Fruit fly (Drosophila melanogaster) whole organism, embryonic: Measurements from ENCODE around the gene CG9961.

Experiments used
- C15 ChIP-seq: fragments of 200-800 bp; sonication (Bioruptor generic); IDR thresholded peaks from 3 replicates; pipeline ENCODE4 v1.3.6; 2022; ENCODE audit warnings: missing biosample characterization, missing genetic modification characterization
- CG11504 ChIP-seq: fragments of 200-800 bp; sonication (Bioruptor generic); optimal IDR thresholded peaks from 3 replicates; lab custom pipeline; 2019; ENCODE audit warnings: missing biosample characterization, mild to moderate bottlenecking, missing genetic modification characterization, moderate library complexity
- CG11696 ChIP-seq: fragments of 200-800 bp; sonication (Bioruptor generic); IDR thresholded peaks from 2 replicates; pipeline ENCODE4 v1.3.6; 2022; ENCODE audit warnings: missing biosample characterization, missing genetic modification characterization
- CG12071 ChIP-seq: fragments of 200-800 bp; sonication (Bioruptor generic); optimal IDR thresholded peaks from 3 replicates; lab custom pipeline; 2018; ENCODE audit warnings: missing biosample characterization, mild to moderate bottlenecking, missing genetic modification characterization
- CG12155 ChIP-seq: fragments of 200-800 bp; sonication (Bioruptor generic); optimal IDR thresholded peaks from 3 replicates; lab custom pipeline; 2016; ENCODE audit warnings: missing biosample characterization, missing genetic modification characterization
- CG12744 ChIP-seq: fragments of 200-800 bp; sonication (Bioruptor generic); optimal IDR thresholded peaks from 2 replicates; lab custom pipeline; 2016; ENCODE audit warnings: missing biosample characterization, missing genetic modification characterization
- CG15073 ChIP-seq: fragments of 200-800 bp; sonication (Bioruptor generic); optimal IDR thresholded peaks from 2 replicates; lab custom pipeline; 2016; ENCODE audit warnings: missing biosample characterization, missing genetic modification characterization
- CG1529 ChIP-seq: fragments of 200-800 bp; sonication (Bioruptor generic); optimal IDR thresholded peaks from 3 replicates; lab custom pipeline; 2018; ENCODE audit warnings: missing biosample characterization, missing genetic modification characterization
- CG15601 ChIP-seq: fragments of 200-800 bp; sonication (Bioruptor generic); optimal IDR thresholded peaks from 3 replicates; lab custom pipeline; 2019; ENCODE audit warnings: missing biosample characterization, mild to moderate bottlenecking, missing genetic modification characterization, moderate library complexity
- CG1603 ChIP-seq: fragments of 200-800 bp; sonication (Bioruptor generic); optimal IDR thresholded peaks from 2 replicates; lab custom pipeline; 2019; ENCODE audit warnings: missing biosample characterization, mild to moderate bottlenecking, missing genetic modification characterization, moderate library complexity
- CG17802 ChIP-seq: fragments of 200-800 bp; sonication (Bioruptor generic); optimal IDR thresholded peaks from 2 replicates; lab custom pipeline; 2018; ENCODE audit warnings: missing biosample characterization, mild to moderate bottlenecking, missing genetic modification characterization, moderate library complexity
- CG2129 ChIP-seq: fragments of 200-800 bp; sonication (Bioruptor generic); IDR thresholded peaks from 2 replicates; pipeline ENCODE4 v1.3.6; 2022; ENCODE audit warnings: missing biosample characterization, missing genetic modification characterization; ENCODE audit not compliant: partially characterized antibody
- CG33213 ChIP-seq: fragments of 200-800 bp; sonication (Bioruptor generic); optimal IDR thresholded peaks from 3 replicates; lab custom pipeline; 2016; ENCODE audit warnings: missing biosample characterization, missing genetic modification characterization
- CG4360 ChIP-seq: fragments of 200-800 bp; sonication (Bioruptor generic); IDR thresholded peaks from 2 replicates; pipeline ENCODE4 v1.3.6; 2022; ENCODE audit warnings: missing biosample characterization, missing genetic modification characterization
- CG4707 ChIP-seq: fragments of 200-800 bp; sonication (Bioruptor generic); optimal IDR thresholded peaks from 2 replicates; lab custom pipeline; 2018; ENCODE audit warnings: missing biosample characterization, mild to moderate bottlenecking, missing genetic modification characterization, moderate library complexity
- CG6272 ChIP-seq: fragments of 200-800 bp; sonication (Bioruptor generic); IDR thresholded peaks from 2 replicates; pipeline ENCODE4 v1.3.6; 2022; ENCODE audit warnings: missing biosample characterization, missing genetic modification characterization
- Camta ChIP-seq: fragments of 200-800 bp; sonication (Bioruptor generic); optimal IDR thresholded peaks from 2 replicates; lab custom pipeline; 2016; ENCODE audit warnings: missing biosample characterization, missing genetic modification characterization
- D ChIP-seq, 2 experiments: fragments of 200-800 bp in 1 of 2; fragments of >200 bp in 1 of 2; sonication (Bioruptor generic) in 1 of 2; optimal IDR thresholded peaks; 2 replicates in 1 of 2; 3 replicates in 1 of 2; lab custom pipeline; 2017; ENCODE audit warnings: mild to moderate bottlenecking in 1 of 2, missing biosample characterization in 1 of 2, missing genetic modification characterization in 1 of 2, missing genetic modification reagents in 1 of 2
- Dad ChIP-seq: fragments of 200-800 bp; sonication (Bioruptor generic); optimal IDR thresholded peaks from 3 replicates; lab custom pipeline; 2016; ENCODE audit warnings: missing biosample characterization, missing genetic modification characterization
- Dbx ChIP-seq: fragments of 200-800 bp; sonication (Bioruptor generic); IDR thresholded peaks from 3 replicates; pipeline ENCODE4 v1.3.6; 2022; ENCODE audit warnings: missing biosample characterization, missing genetic modification characterization
- Dip3 ChIP-seq: fragments of 200-800 bp; sonication (Bioruptor generic); optimal IDR thresholded peaks from 3 replicates; lab custom pipeline; 2016; ENCODE audit warnings: missing biosample characterization, missing genetic modification characterization
- Doc3 ChIP-seq: fragments of 200-800 bp; sonication (Bioruptor generic); IDR thresholded peaks from 3 replicates; pipeline ENCODE4 v1.3.6; 2022; ENCODE audit warnings: missing biosample characterization, missing genetic modification characterization; ENCODE audit not compliant: partially characterized antibody
- Fer1 ChIP-seq: fragments of 200-800 bp; sonication (Bioruptor generic); optimal IDR thresholded peaks from 2 replicates; lab custom pipeline; 2017; ENCODE audit warnings: missing biosample characterization, mild to moderate bottlenecking, missing genetic modification characterization
- Hand ChIP-seq: fragments of 200-800 bp; sonication (Bioruptor generic); optimal IDR thresholded peaks from 2 replicates; lab custom pipeline; 2017; ENCODE audit warnings: mild to moderate bottlenecking, missing biosample characterization, missing genetic modification reagents, missing genetic modification characterization
- Hey ChIP-seq: fragments of 200-800 bp; sonication (Bioruptor generic); optimal IDR thresholded peaks from 3 replicates; lab custom pipeline; 2018; ENCODE audit warnings: missing biosample characterization, mild to moderate bottlenecking, missing genetic modification characterization
- Hsf ChIP-seq: fragments of 200-800 bp; sonication (Bioruptor generic); optimal IDR thresholded peaks from 3 replicates; lab custom pipeline; 2016; ENCODE audit warnings: missing biosample characterization, missing genetic modification characterization
- Max ChIP-seq: fragments of 200-800 bp; sonication (Bioruptor generic); optimal IDR thresholded peaks from 2 replicates; lab custom pipeline; 2016; ENCODE audit warnings: missing biosample characterization, mild to moderate bottlenecking, missing genetic modification characterization
- Med ChIP-seq: fragments of 200-800 bp; sonication (Bioruptor generic); peaks from one replicate; lab custom pipeline; 2016; ENCODE audit warnings: missing biosample characterization, missing genetic modification characterization, mild to moderate bottlenecking, inconsistent platforms, moderate library complexity
- Mrtf ChIP-seq: fragments of 200-800 bp; sonication (Bioruptor generic); IDR thresholded peaks from 3 replicates; pipeline ENCODE4 v1.3.6; 2022; ENCODE audit warnings: missing biosample characterization, missing genetic modification characterization
- NC2β ChIP-seq: fragments of 200-800 bp; sonication (Bioruptor generic); optimal IDR thresholded peaks from 2 replicates; lab custom pipeline; 2016; ENCODE audit warnings: missing biosample characterization, missing genetic modification characterization
- NFAT ChIP-seq: fragments of 200-800 bp; sonication (Bioruptor generic); IDR thresholded peaks from 2 replicates; pipeline ENCODE4 v1.3.6; 2022; ENCODE audit warnings: missing biosample characterization, missing genetic modification characterization
- Nf-YB ChIP-seq: fragments of 200-800 bp; sonication (Bioruptor generic); optimal IDR thresholded peaks from 3 replicates; lab custom pipeline; 2019; ENCODE audit warnings: missing biosample characterization, mild to moderate bottlenecking, missing genetic modification characterization, moderate library complexity
- Oaz ChIP-seq: fragments of 200-800 bp; sonication (Bioruptor generic); IDR thresholded peaks from 2 replicates; pipeline ENCODE4 v1.3.6; 2022; ENCODE audit warnings: missing biosample characterization, missing genetic modification characterization
- Opbp ChIP-seq: fragments of 200-800 bp; sonication (Bioruptor generic); IDR thresholded peaks from 3 replicates; pipeline ENCODE4 v1.3.6; 2022; ENCODE audit warnings: missing biosample characterization, missing genetic modification characterization; ENCODE audit not compliant: partially characterized antibody
- Optix ChIP-seq: fragments of 200-800 bp; sonication (Bioruptor generic); IDR thresholded peaks from 3 replicates; pipeline ENCODE4 v1.3.6; 2022; ENCODE audit warnings: missing biosample characterization, missing genetic modification characterization
- Pdp1 ChIP-seq, 2 experiments: fragments of 200-800 bp; sonication (Bioruptor generic); optimal IDR thresholded peaks; 3 replicates each; lab custom pipeline; 2016; ENCODE audit warnings: missing biosample characterization in 2 of 2, missing genetic modification characterization in 2 of 2, mild to moderate bottlenecking in 1 of 2, moderate library complexity in 1 of 2
- bbx ChIP-seq: fragments of 200-800 bp; sonication (Bioruptor generic); IDR thresholded peaks from 2 replicates; pipeline ENCODE4 v1.3.6; 2022; ENCODE audit warnings: missing biosample characterization, missing genetic modification characterization; ENCODE audit not compliant: partially characterized antibody
- cas ChIP-seq: fragments of 200-800 bp; sonication (Bioruptor generic); IDR thresholded peaks from 2 replicates; pipeline ENCODE4 v1.3.6; 2022; ENCODE audit warnings: missing biosample characterization, missing genetic modification characterization
- caup ChIP-seq: fragments of 200-800 bp; sonication (Bioruptor generic); optimal IDR thresholded peaks from 3 replicates; lab custom pipeline; 2017; ENCODE audit warnings: missing biosample characterization, mild to moderate bottlenecking, missing genetic modification characterization, moderate library complexity; ENCODE audit not compliant: severe bottlenecking
- cg ChIP-seq: fragments of 200-800 bp; sonication (Bioruptor generic); optimal IDR thresholded peaks from 3 replicates; lab custom pipeline; 2019; ENCODE audit warnings: missing biosample characterization, mild to moderate bottlenecking, missing genetic modification characterization, moderate library complexity
- croc ChIP-seq: fragments of 200-800 bp; sonication (Bioruptor generic); conservative IDR thresholded peaks from 3 replicates; pipeline ENCODE4 v1.3.6; 2022; ENCODE audit warnings: missing biosample characterization, missing genetic modification characterization
- danr ChIP-seq: fragments of 200-800 bp; sonication (Bioruptor generic); IDR thresholded peaks from 2 replicates; pipeline ENCODE4 v1.3.6; 2022; ENCODE audit warnings: missing biosample characterization, missing genetic modification characterization
- dysf ChIP-seq: fragments of 200-800 bp; sonication (Bioruptor generic); IDR thresholded peaks from 3 replicates; pipeline ENCODE4 v1.3.6; 2022; ENCODE audit warnings: missing biosample characterization, missing genetic modification characterization
- fd64A ChIP-seq: fragments of 200-800 bp; sonication (Bioruptor generic); optimal IDR thresholded peaks from 3 replicates; lab custom pipeline; 2018; ENCODE audit warnings: missing biosample characterization, mild to moderate bottlenecking, missing genetic modification characterization
- jigr1 ChIP-seq: fragments of 200-800 bp; sonication (Bioruptor generic); IDR thresholded peaks from 3 replicates; pipeline ENCODE4 v1.3.6; 2022; ENCODE audit warnings: missing biosample characterization, missing genetic modification characterization
- pros ChIP-seq: fragments of 200-800 bp; sonication (Bioruptor generic); optimal IDR thresholded peaks from 3 replicates; lab custom pipeline; 2019; ENCODE audit warnings: missing biosample characterization, mild to moderate bottlenecking, missing genetic modification characterization, moderate library complexity
- repo ChIP-seq: fragments of 200-800 bp; sonication (Bioruptor generic); optimal IDR thresholded peaks from 2 replicates; lab custom pipeline; 2016; ENCODE audit warnings: missing biosample characterization, missing genetic modification characterization
- salm ChIP-seq: fragments of 200-800 bp; sonication (Bioruptor generic); optimal IDR thresholded peaks from 2 replicates; lab custom pipeline; 2018; ENCODE audit warnings: missing biosample characterization, mild to moderate bottlenecking, missing genetic modification characterization
- tup ChIP-seq: fragments of 200-800 bp; sonication (Bioruptor generic); optimal IDR thresholded peaks from 2 replicates; lab custom pipeline; 2016; ENCODE audit warnings: missing biosample characterization, mild to moderate bottlenecking, missing genetic modification characterization, moderate library complexity
- twi ChIP-seq: fragments of 200-800 bp; optimal IDR thresholded peaks from 2 replicates; lab custom pipeline; 2019; ENCODE audit warnings: missing biosample characterization, mild to moderate bottlenecking, missing genetic modification characterization, moderate library complexity

The CG9961 gene

dm6 chr2L:2751904-2752459 lies 7.2 kb upstream of the CG9961 start, which contains the start of gene Bacc (continued):
- TF ChIP-seq tup (GFP tag; lab: Kevin White, UChicago) (peak; percentile 60), Mrtf (GFP tag; lab: Robert Waterston, UW) (no peak), jigr1 (GFP tag; lab: Robert Waterston, UW) (no peak), croc (GFP tag; lab: Robert Waterston, UW) (peak; percentile 38; the same call in 2 of the 3 replicates), Dip3 (GFP tag; lab: Kevin White, UChicago) (peak; percentile 87), CG6272 (GFP tag; lab: Robert Waterston, UW) (peak; percentile 50), Dbx (GFP tag; lab: Robert Waterston, UW) (no peak), CG2129 (GFP tag; lab: Robert Waterston, UW) (no peak), CG11696 (no peak), bbx (GFP tag; lab: Robert Waterston, UW) (no peak), Opbp (GFP tag; lab: Robert Waterston, UW) (no peak), cas (GFP tag; lab: Robert Waterston, UW) (no peak), Med (GFP tag; lab: Kevin White, UChicago) (peak; percentile 97), Max (GFP tag; lab: Kevin White, UChicago) (peak; percentile 84), Hsf (peak; percentile 89), CG11504 (tag; lab: Kevin White, UChicago) (peak; percentile 94), Fer1 (GFP tag; lab: Kevin White, UChicago) (peak; percentile 91), CG4707 (GFP tag; lab: Kevin White, UChicago) (no peak), repo (GFP tag; lab: Kevin White, UChicago) (peak; percentile 86), NC2β (GFP tag; lab: Kevin White, UChicago) (peak; percentile 81), Hey (tag; lab: Kevin White, UChicago) (peak; percentile 59), pros (GFP tag; lab: Kevin White, UChicago) (peak; percentile 63), C15 (GFP tag; lab: Robert Waterston, UW) (no peak), CG12071 (GFP tag; lab: Kevin White, UChicago) (peak; percentile 66), Doc3 (no peak), twi (peak; percentile 38), Pdp1 (GFP tag; optimal IDR thresholded peaks at IDR 0.05; lab: Kevin White, UChicago) (peak; percentile 73 to 87), Optix (GFP tag; lab: Robert Waterston, UW) (no peak), CG17802 (tag; lab: Kevin White, UChicago) (peak; percentile 21), D (optimal IDR thresholded peaks at IDR 0.05; lab: Kevin White, UChicago) (no peak), D (GFP tag; optimal IDR thresholded peaks at IDR 0.05; lab: Kevin White, UChicago) (peak; percentile 90), Dad (GFP tag; lab: Kevin White, UChicago) (peak; percentile 75), CG12744 (GFP tag; lab: Kevin White, UChicago) (peak; percentile 65), CG4360 (GFP tag; lab: Robert Waterston, UW) (no peak), salm (tag; lab: Kevin White, UChicago) (peak; percentile 77), danr (GFP tag; lab: Robert Waterston, UW) (no peak), CG12155 (GFP tag; lab: Kevin White, UChicago) (peak; percentile 84), dysf (GFP tag; lab: Robert Waterston, UW) (no peak), Nf-YB (GFP tag; lab: Kevin White, UChicago) (peak; percentile 61), CG15073 (peak; percentile 31), fd64A (GFP tag; lab: Kevin White, UChicago) (no peak), CG33213 (peak; percentile 55), caup (peak; percentile 87), NFAT (GFP tag; lab: Robert Waterston, UW) (no peak), Camta (peak; percentile 86), CG1529 (GFP tag; lab: Kevin White, UChicago) (peak; percentile 88), cg (GFP tag; lab: Kevin White, UChicago) (peak; percentile 53), CG15601 (tag; lab: Kevin White, UChicago) (peak; percentile 76), Oaz (no peak), CG1603 (peak; percentile 64), Hand (GFP tag; lab: Kevin White, UChicago) (peak; percentile 84)
